Fruit fly (Drosophila melanogaster) whole organism, wandering third instar larva: ENCODE data around the gene CG32655.

Experiments
- GATAd ChIP-seq: sonication (Bioruptor generic); optimal IDR thresholded peaks from 2 replicates; lab custom pipeline; 2016; ENCODE audit warnings: missing biosample characterization, missing genetic modification characterization
- Myc ChIP-seq: fragments of >200 bp; optimal IDR thresholded peaks from 2 replicates; lab custom pipeline; 2017
- Sp1 ChIP-seq: fragments of 200-800 bp; sonication (Bioruptor generic); optimal IDR thresholded peaks from 3 replicates; lab custom pipeline; 2019; ENCODE audit warnings: missing biosample characterization, mild to moderate bottlenecking, missing genetic modification characterization, moderate library complexity
- br ChIP-seq: fragments of 200-800 bp; sonication (Bioruptor generic); optimal IDR thresholded peaks from 2 replicates; lab custom pipeline; 2016; ENCODE audit warnings: missing biosample characterization, missing genetic modification characterization

DNA sequence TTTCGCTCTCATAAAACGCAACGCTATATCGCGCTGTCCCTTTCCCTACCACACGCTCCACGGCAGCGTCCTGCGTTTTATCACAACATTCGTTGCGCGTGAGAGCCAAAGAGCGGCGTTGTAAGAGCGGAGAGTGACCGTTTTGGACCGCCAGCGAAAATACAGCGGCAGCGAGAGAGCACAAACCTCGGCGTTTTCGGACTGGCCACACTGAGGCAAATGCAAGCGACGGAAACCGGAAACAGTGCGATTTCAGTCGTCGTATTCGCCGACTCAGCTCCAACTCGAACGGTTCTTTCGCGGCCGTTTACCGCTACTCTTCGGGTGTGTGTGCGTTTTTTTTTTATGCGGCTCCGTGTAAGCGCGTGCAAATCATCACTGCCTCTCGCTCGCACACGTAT is 32.1 kb downstream of the CG32655 start:
- TF ChIP-seq Myc (no peak), br (peak; percentile 58), Sp1 (GFP tag; lab: Kevin White, UChicago) (peak; percentile 63), GATAd (GFP tag; lab: Kevin White, UChicago) (no peak)
